Comparison of ENCODE assay signal across 6 fruit fly cellular contexts in the genomic region with DNA sequence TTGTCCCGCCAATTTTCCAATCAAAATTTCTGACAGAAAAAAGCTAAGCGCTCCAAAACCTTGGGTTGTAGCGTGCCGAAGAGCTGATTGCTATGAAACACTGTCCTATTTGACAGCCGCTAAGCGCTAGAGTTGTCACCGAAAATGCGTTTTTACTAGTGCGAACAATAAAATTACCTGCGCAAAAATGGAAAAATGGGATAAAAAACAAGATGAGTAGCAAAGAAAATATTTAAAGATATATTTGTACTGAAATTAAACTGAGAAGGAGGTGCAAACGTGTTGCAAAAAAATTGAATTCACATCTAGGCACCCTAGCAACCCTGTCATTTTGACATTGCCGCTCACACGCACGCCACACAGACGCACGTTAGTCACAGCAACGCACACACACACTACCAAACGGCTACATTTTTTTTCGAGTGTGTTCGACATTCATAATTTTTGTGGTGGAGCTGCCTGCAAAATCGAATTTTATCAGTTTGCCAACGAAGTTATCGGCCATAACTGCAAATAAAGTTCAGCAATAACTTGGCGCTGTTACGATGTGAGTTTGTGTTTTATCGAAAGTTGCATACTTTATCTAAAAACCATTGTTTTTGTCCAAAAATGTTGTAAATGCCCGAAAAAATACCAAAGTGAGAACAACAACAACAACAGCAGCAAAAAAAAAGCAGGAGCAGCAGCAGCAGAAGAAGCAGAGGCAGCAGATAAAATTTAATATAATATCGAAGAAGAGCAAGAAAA.
TF ChIP-seq lines count a peak whose summit lies in the region.

Gene ben (plus strand): TSS at position 369 of the 747 bp plus-strand sequence.

- TF ChIP-seq CTCF in whole organism, embryonic (GFP tag; optimal IDR thresholded peaks at IDR 0.05; lab: Kevin White, UChicago): peak; percentile 28

TF ChIP-seq in Kc167, 6 proteins besides CTCF, POLR2A, EP300 and RAD21:
- TF ChIP-seq psq (optimal IDR thresholded peaks at IDR 0.05; lab: Kevin White, UChicago): peak; percentile 37
- no peak for TF ChIP-seq h (optimal IDR thresholded peaks at IDR 0.05; lab: Kevin White, UChicago)
TF ChIP-seq in Kc167: peak in this region for 1.

TF ChIP-seq in whole organism, adult, 20 proteins besides CTCF, POLR2A, EP300 and RAD21 (continues in another document):
- peak; percentile 91 for TF ChIP-seq CG1620 (GFP tag; optimal IDR thresholded peaks at IDR 0.05; lab: Kevin White, UChicago)
- TF ChIP-seq kay (GFP tag; lab: Kevin White, UChicago; ENCODE audit: borderline replicate concordance): peak; percentile 57
- TF ChIP-seq CG12768 (GFP tag; optimal IDR thresholded peaks at IDR 0.05; lab: Kevin White, UChicago): peak; percentile 64
- peak; percentile 82 for TF ChIP-seq CG11617 (GFP tag; optimal IDR thresholded peaks at IDR 0.05; lab: Kevin White, UChicago)
- peak; percentile 28 for TF ChIP-seq cic (GFP tag; optimal IDR thresholded peaks at IDR 0.05; lab: Kevin White, UChicago)
- peak; percentile 78 for TF ChIP-seq Mnt (GFP tag; optimal IDR thresholded peaks at IDR 0.05; lab: Kevin White, UChicago)
- TF ChIP-seq CG5204 (GFP tag; optimal IDR thresholded peaks at IDR 0.05; lab: Kevin White, UChicago): peak; percentile 78
- TF ChIP-seq toe (GFP tag; optimal IDR thresholded peaks at IDR 0.05; lab: Kevin White, UChicago): peak; percentile 82
- peak; percentile 63 for TF ChIP-seq CG7045 (GFP tag; optimal IDR thresholded peaks at IDR 0.05; lab: Kevin White, UChicago)
- TF ChIP-seq CG33017 (tag; optimal IDR thresholded peaks at IDR 0.05; lab: Kevin White, UChicago): peak; percentile 62
- peak; percentile 83 for TF ChIP-seq Crg-1 (GFP tag; optimal IDR thresholded peaks at IDR 0.05; lab: Kevin White, UChicago)
- TF ChIP-seq CG14711 (tag; optimal IDR thresholded peaks at IDR 0.05; lab: Kevin White, UChicago): peak; percentile 99
- TF ChIP-seq ovo (GFP tag; optimal IDR thresholded peaks at IDR 0.05; lab: Kevin White, UChicago): peak; percentile 78
- peak; percentile 70 for TF ChIP-seq pad (GFP tag; optimal IDR thresholded peaks at IDR 0.05; lab: Kevin White, UChicago)
- no peak for TF ChIP-seq cnc (optimal IDR thresholded peaks at IDR 0.05; lab: Kevin White, UChicago)

TF ChIP-seq in whole organism, embryonic, 481 proteins besides CTCF, POLR2A, EP300 and RAD21 (continues in another document):
- peak; percentile 39 for TF ChIP-seq CG1792 (GFP tag; optimal IDR thresholded peaks at IDR 0.05; lab: Kevin White, UChicago)
- TF ChIP-seq CG2678 (tag; optimal IDR thresholded peaks at IDR 0.05; lab: Kevin White, UChicago): peak; percentile 86
- TF ChIP-seq CG8281 (tag; optimal IDR thresholded peaks at IDR 0.05; lab: Kevin White, UChicago): peak; percentile 56
- TF ChIP-seq scrt (GFP tag; optimal IDR thresholded peaks at IDR 0.05; lab: Kevin White, UChicago): peak; percentile 38
- no peak; the same call in 1 of the 2 replicates for TF ChIP-seq sens-2 (GFP tag; IDR thresholded peaks at IDR 0.05; lab: Robert Waterston, UW)
- TF ChIP-seq Rfx (GFP tag; IDR thresholded peaks at IDR 0.05; lab: Robert Waterston, UW): peak; percentile 87
- 0 out of 3 replicates have a peak, but pooled peaks have one; percentile 28 for TF ChIP-seq CG6791 (GFP tag; IDR thresholded peaks at IDR 0.05; lab: Robert Waterston, UW; ENCODE audit: partially characterized antibody)
- TF ChIP-seq CG3407 (GFP tag; optimal IDR thresholded peaks at IDR 0.05; lab: Kevin White, UChicago): peak; percentile 36
- TF ChIP-seq CG8924 (tag; optimal IDR thresholded peaks at IDR 0.05; lab: Kevin White, UChicago): peak; percentile 81
- TF ChIP-seq zen2 (GFP tag; IDR thresholded peaks at IDR 0.05; lab: Robert Waterston, UW; ENCODE audit: partially characterized antibody): no peak
- TF ChIP-seq CG34224 (GFP tag; IDR thresholded peaks at IDR 0.05; lab: Robert Waterston, UW; ENCODE audit: partially characterized antibody): no peak
- 0 out of 3 replicates have a peak, but pooled peaks have one; percentile 48 for TF ChIP-seq gce (GFP tag; IDR thresholded peaks at IDR 0.05; lab: Robert Waterston, UW)
- peak; percentile 66 for TF ChIP-seq Nf-YB (GFP tag; optimal IDR thresholded peaks at IDR 0.05; lab: Kevin White, UChicago)
- TF ChIP-seq unc-4 (GFP tag; IDR thresholded peaks at IDR 0.05; lab: Robert Waterston, UW; ENCODE audit: partially characterized antibody): no peak

TF ChIP-seq in whole organism, prepupa, 60 proteins besides CTCF, POLR2A, EP300 and RAD21 (continues in another document):
- TF ChIP-seq CG7368 (GFP tag; optimal IDR thresholded peaks at IDR 0.05; lab: Kevin White, UChicago) (peak; percentile 62), Blimp-1 (GFP tag; optimal IDR thresholded peaks at IDR 0.05; lab: Kevin White, UChicago) (peak; percentile 64), Gug (GFP tag; IDR thresholded peaks at IDR 0.05; lab: Robert Waterston, UW) (peak; percentile 79), CG11294 (GFP tag; IDR thresholded peaks at IDR 0.05; lab: Robert Waterston, UW) (peak; percentile 69), CG4318 (GFP tag; optimal IDR thresholded peaks at IDR 0.05; lab: Kevin White, UChicago) (peak; percentile 77), CG6854 (GFP tag; optimal IDR thresholded peaks at IDR 0.05; lab: Kevin White, UChicago) (no peak), Eip78C (GFP tag; lab: Kevin White, UChicago) (peak; percentile 88), CG6792 (GFP tag; optimal IDR thresholded peaks at IDR 0.05; lab: Kevin White, UChicago) (peak; percentile 78), net (GFP tag; optimal IDR thresholded peaks at IDR 0.05; lab: Kevin White, UChicago) (peak; percentile 49), dac (GFP tag; optimal IDR thresholded peaks at IDR 0.05; lab: Kevin White, UChicago) (peak; percentile 56), fd59A (GFP tag; optimal IDR thresholded peaks at IDR 0.05; lab: Kevin White, UChicago) (peak; percentile 71), CG6276 (GFP tag; optimal IDR thresholded peaks at IDR 0.05; lab: Kevin White, UChicago) (peak; percentile 42), dsx (GFP tag; optimal IDR thresholded peaks at IDR 0.05; lab: Kevin White, UChicago; ENCODE audit: poor library complexity, severe bottlenecking) (peak; percentile 65), Hr38 (GFP tag; optimal IDR thresholded peaks at IDR 0.05; lab: Kevin White, UChicago) (no peak), ss (GFP tag; optimal IDR thresholded peaks at IDR 0.05; lab: Kevin White, UChicago) (peak; percentile 64 to 75), Hr39 (GFP tag; optimal IDR thresholded peaks at IDR 0.05; lab: Kevin White, UChicago) (peak; percentile 88), svp (GFP tag; lab: Kevin White, UChicago) (peak; percentile 95)

TF ChIP-seq in whole organism, pupa, 21 proteins besides CTCF, POLR2A, EP300 and RAD21 (continues in another document):
- TF ChIP-seq EcR (GFP tag; optimal IDR thresholded peaks at IDR 0.05; lab: Kevin White, UChicago) (no peak), CG17806 (tag; optimal IDR thresholded peaks at IDR 0.05; lab: Kevin White, UChicago) (peak; percentile 60), Pif1A (GFP tag; optimal IDR thresholded peaks at IDR 0.05; lab: Kevin White, UChicago) (peak; percentile 66), Snoo (tag; optimal IDR thresholded peaks at IDR 0.05; lab: Kevin White, UChicago) (peak; percentile 80), CG9948 (tag; optimal IDR thresholded peaks at IDR 0.05; lab: Kevin White, UChicago) (peak; percentile 76), rn (GFP tag; IDR thresholded peaks at IDR 0.05; lab: Robert Waterston, UW) (peak; percentile 55; the same call in 1 of the 2 replicates), CG15710 (tag; optimal IDR thresholded peaks at IDR 0.05; lab: Kevin White, UChicago) (peak; percentile 82), fd96Ca (GFP tag; IDR thresholded peaks at IDR 0.05; lab: Robert Waterston, UW) (peak; percentile 84), Ets98B (GFP tag; IDR thresholded peaks at IDR 0.05; lab: Robert Waterston, UW) (peak; percentile 67), CG14655 (GFP tag; optimal IDR thresholded peaks at IDR 0.05; lab: Kevin White, UChicago) (peak; percentile 79), gl (tag; optimal IDR thresholded peaks at IDR 0.05; lab: Kevin White, UChicago) (peak; percentile 2), CG34367 (tag; optimal IDR thresholded peaks at IDR 0.05; lab: Kevin White, UChicago) (peak; percentile 72), CG32121 (GFP tag; IDR thresholded peaks at IDR 0.05; lab: Robert Waterston, UW) (peak; percentile 74), CG10348 (GFP tag; IDR thresholded peaks at IDR 0.05; lab: Robert Waterston, UW) (no peak; the same call in 1 of the 2 replicates), D1 (tag; optimal IDR thresholded peaks at IDR 0.05; lab: Kevin White, UChicago) (no peak), CG4496 (GFP tag; IDR thresholded peaks at IDR 0.05; lab: Robert Waterston, UW) (peak; percentile 87), CG8159 (tag; optimal IDR thresholded peaks at IDR 0.05; lab: Kevin White, UChicago) (peak; percentile 81), CG13204 (GFP tag; optimal IDR thresholded peaks at IDR 0.05; lab: Kevin White, UChicago) (peak; percentile 42)

TF ChIP-seq in whole organism, wandering third instar larva, 38 proteins besides CTCF, POLR2A, EP300 and RAD21 (continues in another document):
- peak; percentile 48 for TF ChIP-seq Vsx2 (GFP tag; optimal IDR thresholded peaks at IDR 0.05; lab: Kevin White, UChicago; ENCODE audit: partially characterized antibody)
- no peak for TF ChIP-seq lola (GFP tag; optimal IDR thresholded peaks at IDR 0.05; lab: Kevin White, UChicago)
- peak; percentile 61 for TF ChIP-seq Dfd (GFP tag; optimal IDR thresholded peaks at IDR 0.05; lab: Kevin White, UChicago)
- TF ChIP-seq Dif (GFP tag; optimal IDR thresholded peaks at IDR 0.05; lab: Kevin White, UChicago; ENCODE audit: partially characterized antibody): peak; percentile 94
- no peak for TF ChIP-seq Myc (optimal IDR thresholded peaks at IDR 0.05; lab: Kevin White, UChicago)
- no peak for TF ChIP-seq sage (GFP tag; optimal IDR thresholded peaks at IDR 0.05; lab: Kevin White, UChicago)
- TF ChIP-seq dmrt93B (GFP tag; optimal IDR thresholded peaks at IDR 0.05; lab: Kevin White, UChicago): peak; percentile 78
- no peak for TF ChIP-seq N (GFP tag; optimal IDR thresholded peaks at IDR 0.05; lab: Kevin White, UChicago)
- TF ChIP-seq foxo (GFP tag; optimal IDR thresholded peaks at IDR 0.05; lab: Kevin White, UChicago): peak in 1 of 2 experiments; percentile 86
- TF ChIP-seq brk (GFP tag; optimal IDR thresholded peaks at IDR 0.05; lab: Kevin White, UChicago): peak; percentile 18
- TF ChIP-seq dl (GFP tag; optimal IDR thresholded peaks at IDR 0.05; lab: Kevin White, UChicago; ENCODE audit: insufficient read depth in 1 of 2, partially characterized antibody in 2 of 2): peak; percentile 24 to 45
- peak; percentile 80 for TF ChIP-seq CG9705 (GFP tag; optimal IDR thresholded peaks at IDR 0.05; lab: Kevin White, UChicago)
- peak; percentile 78 for TF ChIP-seq br (GFP tag; optimal IDR thresholded peaks at IDR 0.05; lab: Kevin White, UChicago)
- TF ChIP-seq Rel (GFP tag; optimal IDR thresholded peaks at IDR 0.05; lab: Kevin White, UChicago): no peak
- peak; percentile 71 for TF ChIP-seq Rel (tag; optimal IDR thresholded peaks at IDR 0.05; lab: Kevin White, UChicago)
- peak; percentile 33 for TF ChIP-seq sv (GFP tag; optimal IDR thresholded peaks at IDR 0.05; lab: Kevin White, UChicago)
- TF ChIP-seq Mio (GFP tag; optimal IDR thresholded peaks at IDR 0.05; lab: Kevin White, UChicago): no peak
- TF ChIP-seq OdsH (GFP tag; optimal IDR thresholded peaks at IDR 0.05; lab: Kevin White, UChicago): peak; percentile 53
- TF ChIP-seq Sp1 (GFP tag; optimal IDR thresholded peaks at IDR 0.05; lab: Kevin White, UChicago): peak; percentile 83
